Fruit fly (Drosophila melanogaster): ENCODE results near the gene TP53INP.

Gene TP53INP

DNA sequence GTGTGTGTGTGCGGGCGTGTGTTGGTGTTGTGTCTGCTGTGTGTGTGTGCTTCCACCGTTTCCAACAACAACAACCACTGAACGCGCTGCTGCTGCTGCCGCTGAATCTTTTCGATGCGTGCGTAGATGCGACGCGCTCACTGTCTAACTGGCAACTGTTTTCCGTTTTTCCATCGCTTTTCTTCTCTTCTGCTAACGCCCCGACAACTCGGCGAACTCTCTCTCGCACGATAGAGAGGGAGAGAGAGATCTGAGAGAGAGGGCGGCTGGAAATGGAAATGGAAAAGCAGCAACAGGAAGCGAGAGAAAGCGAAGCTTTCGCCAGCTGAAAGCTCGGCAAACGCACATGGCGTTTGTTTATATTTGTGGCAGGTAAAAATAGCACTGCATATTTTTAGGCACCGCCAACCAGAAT, 26.5 kb upstream of the TP53INP start, which contains the start of gene DopEcR (continued):
- TF ChIP-seq CG7556 (GFP tag; optimal IDR thresholded peaks at IDR 0.05) (no peak), CTCF (GFP tag; optimal IDR thresholded peaks at IDR 0.05) (peak; percentile 70), Dbx (GFP tag; IDR thresholded peaks at IDR 0.05) (no peak), z (GFP tag; IDR thresholded peaks at IDR 0.05) (no peak), CG9437 (GFP tag; optimal IDR thresholded peaks at IDR 0.05) (no peak), CG1647 (GFP tag; optimal IDR thresholded peaks at IDR 0.05) (no peak), Med (GFP tag) (peak; percentile 58), CG9817 (tag; optimal IDR thresholded peaks at IDR 0.05) (no peak), chif (GFP tag; optimal IDR thresholded peaks at IDR 0.05) (no peak), CG6689 (GFP tag; IDR thresholded peaks at IDR 0.05) (no peak), tio (GFP tag; optimal IDR thresholded peaks at IDR 0.05) (no peak), grau (tag; optimal IDR thresholded peaks at IDR 0.05) (peak; percentile 18), stwl (tag; optimal IDR thresholded peaks at IDR 0.05) (no peak), CG10654 (GFP tag; optimal IDR thresholded peaks at IDR 0.05) (no peak), CG11695 (GFP tag; IDR thresholded peaks at IDR 0.05) (0 out of 3 replicates have a peak, but pooled peaks have one; percentile 24), CG10543 (GFP tag; optimal IDR thresholded peaks at IDR 0.05) (peak; percentile 44), CG7372 (GFP tag; IDR thresholded peaks at IDR 0.05) (no peak), Dad (GFP tag; optimal IDR thresholded peaks at IDR 0.05) (no peak), CG2889 (GFP tag; IDR thresholded peaks at IDR 0.05) (no peak), vfl (GFP tag; optimal IDR thresholded peaks at IDR 0.05) (no peak), trem (tag; optimal IDR thresholded peaks at IDR 0.05) (peak; percentile 23), unc-4 (GFP tag; IDR thresholded peaks at IDR 0.05; ENCODE audit: partially characterized antibody) (no peak), maf-S (GFP tag; optimal IDR thresholded peaks at IDR 0.05) (no peak), CG34376 (GFP tag; optimal IDR thresholded peaks at IDR 0.05) (peak; percentile 31), aop (GFP tag; IDR thresholded peaks at IDR 0.05) (no peak), PHDP (tag; optimal IDR thresholded peaks at IDR 0.05) (peak; percentile 24), cad (GFP tag; optimal IDR thresholded peaks at IDR 0.05) (no peak), CG6854 (GFP tag; optimal IDR thresholded peaks at IDR 0.05) (peak; percentile 32), CG2199 (GFP tag; IDR thresholded peaks at IDR 0.05) (no peak), dmrt11E (tag; optimal IDR thresholded peaks at IDR 0.05) (no peak), Pdp1 (GFP tag; optimal IDR thresholded peaks at IDR 0.05) (no peak), ind (GFP tag; optimal IDR thresholded peaks at IDR 0.05) (no peak), fu2 (GFP tag; optimal IDR thresholded peaks at IDR 0.05) (no peak), CG8765 (GFP tag; IDR thresholded peaks at IDR 0.05) (no peak), CG4328 (GFP tag; optimal IDR thresholded peaks at IDR 0.05) (no peak), tap (tag; optimal IDR thresholded peaks at IDR 0.05) (peak; percentile 41), CG32767 (GFP tag; IDR thresholded peaks at IDR 0.05) (no peak), Sox100B (GFP tag; optimal IDR thresholded peaks at IDR 0.05) (no peak), CG7357 (GFP tag; IDR thresholded peaks at IDR 0.05) (no peak), run (tag; optimal IDR thresholded peaks at IDR 0.05) (no peak), nerfin-1 (tag; optimal IDR thresholded peaks at IDR 0.05) (peak; percentile 60), p53 (GFP tag; optimal IDR thresholded peaks at IDR 0.05) (no peak), HmgZ (tag; optimal IDR thresholded peaks at IDR 0.05) (peak; percentile 21), TFAM (GFP tag; optimal IDR thresholded peaks at IDR 0.05) (no peak), Lim3 (GFP tag; IDR thresholded peaks at IDR 0.05) (no peak), scrt (GFP tag; optimal IDR thresholded peaks at IDR 0.05) (peak; percentile 95), schlank (tag; optimal IDR thresholded peaks at IDR 0.05) (no peak), Bteb2 (GFP tag; optimal IDR thresholded peaks at IDR 0.05) (no peak), crol (GFP tag; IDR thresholded peaks at IDR 0.05) (peak; percentile 39; the same call in 1 of the 2 replicates), cwo (GFP tag; optimal IDR thresholded peaks at IDR 0.05) (no peak), HLH54F (GFP tag; optimal IDR thresholded peaks at IDR 0.05) (no peak), CG4617 (GFP tag; optimal IDR thresholded peaks at IDR 0.05; ENCODE audit: borderline replicate concordance) (no peak), CG5180 (GFP tag; optimal IDR thresholded peaks at IDR 0.05) (peak; percentile 48)
